Worm (Caenorhabditis elegans) whole organism, young adult: ENCODE measurements around the gene srh-1.

Experiments
- B0035.1 ChIP-seq: sonication (generic microtip); optimal IDR thresholded peaks from 2 replicates; lab custom pipeline; 2016; ENCODE audit warnings: missing genetic modification characterization, mild to moderate bottlenecking, missing compliant biosample characterization, missing genotype, missing genetic modification reagents
- B0261.1 ChIP-seq: sonication (generic microtip); optimal IDR thresholded peaks from 2 replicates; lab custom pipeline; 2016; ENCODE audit warnings: mild to moderate bottlenecking, missing genetic modification characterization, moderate library complexity, missing compliant biosample characterization
- B0336.3 ChIP-seq: fragments of 200-800 bp; sonication (Bioruptor generic); IDR thresholded peaks from 2 replicates; pipeline ENCODE4 v1.3.6; 2022; ENCODE audit warnings: missing genetic modification characterization, missing compliant biosample characterization
- C17E4.6 ChIP-seq: fragments of 200-800 bp; sonication (Bioruptor generic); IDR thresholded peaks from 2 replicates; pipeline ENCODE4 v1.3.6; 2022; ENCODE audit warnings: missing genetic modification reagents, missing genetic modification characterization, missing compliant biosample characterization
- F37B4.10 ChIP-seq: fragments of 200-800 bp; sonication (Bioruptor generic); IDR thresholded peaks from 2 replicates; pipeline ENCODE4 v1.3.6; 2022; ENCODE audit warnings: missing genetic modification characterization, missing compliant biosample characterization
- F39B2.1 ChIP-seq: fragments of 200-800 bp; sonication (Bioruptor generic); IDR thresholded peaks from 2 replicates; pipeline ENCODE4 v1.3.6; 2022; ENCODE audit warnings: missing genetic modification reagents, missing genetic modification characterization, missing compliant biosample characterization
- F57A8.1 ChIP-seq: fragments of 200-800 bp; sonication (Bioruptor generic); optimal IDR thresholded peaks from 2 replicates; lab custom pipeline; 2018; ENCODE audit warnings: mild to moderate bottlenecking, missing genetic modification characterization, moderate library complexity, missing compliant biosample characterization
- F57C9.4 ChIP-seq: sonication (generic microtip); optimal IDR thresholded peaks from 2 replicates; lab custom pipeline; 2017; ENCODE audit warnings: mild to moderate bottlenecking, missing genetic modification characterization, missing compliant biosample characterization
- K11D2.4 ChIP-seq: fragments of 200-800 bp; sonication (Bioruptor generic); IDR thresholded peaks from 2 replicates; pipeline ENCODE4 v1.3.6; 2022; ENCODE audit warnings: missing genetic modification reagents, missing genetic modification characterization, missing compliant biosample characterization
- K12H6.12 ChIP-seq: fragments of 200-800 bp; sonication (Bioruptor generic); optimal IDR thresholded peaks from 2 replicates; lab custom pipeline; 2018; ENCODE audit warnings: mild to moderate bottlenecking, missing genetic modification characterization, missing compliant biosample characterization
- T26A5.8 ChIP-seq: sonication (generic microtip); optimal IDR thresholded peaks from 2 replicates; lab custom pipeline; 2016; ENCODE audit warnings: missing genetic modification characterization, missing compliant biosample characterization
- Y67H2A.10 ChIP-seq: fragments of 200-800 bp; sonication (Bioruptor generic); conservative IDR thresholded peaks from 2 replicates; pipeline ENCODE4 v1.3.6; 2022; ENCODE audit warnings: missing genetic modification reagents, missing genetic modification characterization, missing compliant biosample characterization
- Y79H2A.3 ChIP-seq: fragments of 200-800 bp; sonication (Bioruptor generic); conservative IDR thresholded peaks from 2 replicates; pipeline ENCODE4 v1.3.6; 2022; ENCODE audit warnings: missing genetic modification reagents, missing genetic modification characterization, missing compliant biosample characterization
- aptf-2 ChIP-seq: fragments of 200-800 bp; sonication (Bioruptor generic); conservative IDR thresholded peaks from 2 replicates; pipeline ENCODE4 v1.3.6; 2022; ENCODE audit warnings: missing genetic modification reagents, missing genetic modification characterization, missing compliant biosample characterization
- athp-1 ChIP-seq: sonication (generic microtip); optimal IDR thresholded peaks from 2 replicates; lab custom pipeline; 2017; ENCODE audit warnings: mild to moderate bottlenecking, missing genetic modification characterization, missing compliant biosample characterization
- ccch-3 ChIP-seq: fragments of 200-800 bp; sonication (Bioruptor generic); optimal IDR thresholded peaks from 2 replicates; lab custom pipeline; 2018; ENCODE audit warnings: mild to moderate bottlenecking, missing genetic modification characterization, missing compliant biosample characterization
- cebp-1 ChIP-seq, 2 experiments: fragments of 200-800 bp in 1 of 2; sonication (Bioruptor generic) in 1 of 2; sonication (generic microtip) in 1 of 2; IDR thresholded peaks in 1 of 2; optimal IDR thresholded peaks in 1 of 2; 2 replicates each; pipeline versions ENCODE4 v1.3.6 to Lab custom; 2017 to 2022; ENCODE audit warnings: missing compliant biosample characterization in 2 of 2, missing genetic modification characterization in 2 of 2, mild to moderate bottlenecking in 1 of 2, missing genetic modification reagents in 1 of 2, moderate library complexity in 1 of 2
- ceh-27 ChIP-seq: fragments of 200-800 bp; sonication (Bioruptor generic); optimal IDR thresholded peaks from 2 replicates; lab custom pipeline; 2018; ENCODE audit warnings: mild to moderate bottlenecking, missing genetic modification characterization, moderate library complexity, missing compliant biosample characterization
- ceh-40 ChIP-seq: fragments of 200-800 bp; sonication (Bioruptor generic); IDR thresholded peaks from 2 replicates; pipeline ENCODE4 v1.3.6; 2022; ENCODE audit warnings: missing genetic modification characterization, missing compliant biosample characterization
- dox-1 ChIP-seq: fragments of 200-800 bp; sonication (Bioruptor generic); IDR thresholded peaks from 2 replicates; pipeline ENCODE4 v1.3.6; 2022; ENCODE audit warnings: missing genetic modification reagents, missing genetic modification characterization, missing compliant biosample characterization
- dpl-1 ChIP-seq: fragments of 150-350 bp; optimal IDR thresholded peaks from 2 replicates; lab custom pipeline; 2014; ENCODE audit warnings: missing biosample characterization, missing genetic modification reagents, missing genetic modification characterization
- egl-18 ChIP-seq: fragments of 200-800 bp; sonication (Bioruptor generic); IDR thresholded peaks from 2 replicates; pipeline ENCODE4 v1.3.6; 2022; ENCODE audit warnings: missing genetic modification reagents, missing genetic modification characterization, missing compliant biosample characterization
- hlh-12 ChIP-seq: sonication (generic microtip); optimal IDR thresholded peaks from 2 replicates; lab custom pipeline; 2016; ENCODE audit warnings: missing genetic modification characterization, missing compliant biosample characterization
- hmg-1.2 ChIP-seq: fragments of 200-800 bp; sonication (Bioruptor generic); IDR thresholded peaks from 2 replicates; pipeline ENCODE4 v1.3.6; 2022; ENCODE audit warnings: missing genetic modification reagents, missing genetic modification characterization, missing compliant biosample characterization
- hsf-1 ChIP-seq: fragments of 200-800 bp; sonication (Bioruptor generic); IDR thresholded peaks from 2 replicates; pipeline ENCODE4 v1.3.6; 2022; ENCODE audit warnings: missing genetic modification reagents, missing genetic modification characterization, missing compliant biosample characterization
- lin-35 ChIP-seq, 3 experiments: fragments of 150-350 bp in 2 of 3; sonication (generic microtip) in 1 of 3; optimal IDR thresholded peaks; 2 replicates each; lab custom pipeline; 2014 to 2018; ENCODE audit warnings: missing biosample characterization in 3 of 3, missing genetic modification characterization in 3 of 3, missing genetic modification reagents in 3 of 3
- lir-1 ChIP-seq: fragments of 200-800 bp; sonication (Bioruptor generic); conservative IDR thresholded peaks from 2 replicates; pipeline ENCODE4 v1.3.6; 2022; ENCODE audit warnings: missing genetic modification reagents, missing genetic modification characterization, missing compliant biosample characterization
- lsy-27 ChIP-seq: sonication (generic microtip); optimal IDR thresholded peaks from 2 replicates; lab custom pipeline; 2017; ENCODE audit warnings: missing genetic modification characterization, mild to moderate bottlenecking, missing compliant biosample characterization, antibody characterized with exemption, missing genotype, borderline replicate concordance; ENCODE audit not compliant: insufficient read depth
- madf-3 ChIP-seq: fragments of 200-800 bp; sonication (Bioruptor generic); IDR thresholded peaks from 2 replicates; pipeline ENCODE4 v1.3.6; 2022; ENCODE audit warnings: missing genetic modification reagents, missing genetic modification characterization, missing compliant biosample characterization
- madf-6 ChIP-seq: fragments of 200-800 bp; sonication (Bioruptor generic); IDR thresholded peaks from 2 replicates; pipeline ENCODE4 v1.3.6; 2022; ENCODE audit warnings: missing genetic modification reagents, missing genetic modification characterization, missing compliant biosample characterization
- nfya-1 ChIP-seq: sonication (generic microtip); optimal IDR thresholded peaks from 2 replicates; lab custom pipeline; 2017; ENCODE audit warnings: antibody characterized with exemption, missing compliant biosample characterization, missing genetic modification characterization, borderline replicate concordance; ENCODE audit not compliant: insufficient read depth
- nfya-2 ChIP-seq: fragments of 200-800 bp; sonication (Bioruptor generic); IDR thresholded peaks from 2 replicates; pipeline ENCODE4 v1.3.6; 2022; ENCODE audit warnings: missing genetic modification reagents, missing genetic modification characterization, missing compliant biosample characterization
- nhr-120 ChIP-seq: fragments of 200-800 bp; sonication (Bioruptor generic); IDR thresholded peaks from 2 replicates; pipeline ENCODE4 v1.3.6; 2022; ENCODE audit warnings: missing genetic modification characterization, missing compliant biosample characterization
- rcor-1 ChIP-seq: fragments of 200-800 bp; sonication (Bioruptor generic); IDR thresholded peaks from 2 replicates; pipeline ENCODE4 v1.3.6; 2022; ENCODE audit warnings: missing genetic modification reagents, missing genetic modification characterization, missing compliant biosample characterization
- rpc-1 ChIP-seq, 2 experiments: fragments of 150-350 bp in 1 of 2; sonication (generic microtip) in 1 of 2; optimal IDR thresholded peaks; 2 replicates each; lab custom pipeline; 2014 to 2018; ENCODE audit warnings: missing biosample characterization in 1 of 2, missing genetic modification characterization in 1 of 2, missing genetic modification reagents in 1 of 2, missing genotype in 1 of 2
- sdz-38 ChIP-seq: sonication (generic microtip); optimal IDR thresholded peaks from 2 replicates; lab custom pipeline; 2016; ENCODE audit warnings: missing genotype, missing genetic modification characterization, missing compliant biosample characterization
- snpc-3.4 ChIP-seq: sonication (generic microtip); optimal IDR thresholded peaks from 2 replicates; lab custom pipeline; 2017; ENCODE audit warnings: missing genetic modification characterization, mild to moderate bottlenecking, missing compliant biosample characterization, antibody characterized with exemption, moderate library complexity, missing genotype, missing genetic modification reagents
- snpc-4 ChIP-seq, 5 experiments: fragments of 150-350 bp in 1 of 5; sonication (generic microtip) in 4 of 5; optimal IDR thresholded peaks; 2 replicates each; lab custom pipeline; 2014 to 2018; ENCODE audit warnings: missing genetic modification characterization in 5 of 5, missing biosample characterization in 3 of 5, antibody characterized with exemption in 2 of 5, mild to moderate bottlenecking in 2 of 5, missing compliant biosample characterization in 2 of 5, missing genotype in 2 of 5, moderate library complexity in 2 of 5, missing genetic modification reagents in 1 of 5
- zim-3 ChIP-seq: sonication (generic microtip); optimal IDR thresholded peaks from 2 replicates; lab custom pipeline; 2017; ENCODE audit warnings: mild to moderate bottlenecking, missing genetic modification characterization, moderate library complexity, missing compliant biosample characterization
- ztf-26 ChIP-seq: sonication (generic microtip); optimal IDR thresholded peaks from 2 replicates; lab custom pipeline; 2017; ENCODE audit warnings: missing genetic modification characterization, missing compliant biosample characterization
- ztf-3 ChIP-seq: fragments of 200-800 bp; sonication (Bioruptor generic); optimal IDR thresholded peaks from 2 replicates; lab custom pipeline; 2018; ENCODE audit warnings: mild to moderate bottlenecking, missing genetic modification characterization, missing compliant biosample characterization

srh-1 gene

ce11 chrV:11535504-11536062, 49.9 kb downstream of the srh-1 start (continued):
- no peak for TF ChIP-seq K12H6.12 (tag; lab: Kevin White, UChicago)
- TF ChIP-seq hmg-1.2 (GFP tag; lab: Robert Waterston, UW), result peak; percentile 16; the same call in 1 of the 2 replicates
- no peak for TF ChIP-seq madf-3 (GFP tag; lab: Robert Waterston, UW)
- TF ChIP-seq egl-18 (GFP tag; lab: Robert Waterston, UW), result no peak
- no peak for TF ChIP-seq athp-1 (tag; lab: Kevin White, UChicago)
- no peak for TF ChIP-seq nhr-120 (GFP tag; lab: Robert Waterston, UW)
- TF ChIP-seq snpc-4 (GFP tag; optimal IDR thresholded peaks at IDR 0.05; lab: Kevin White, UChicago), result no peak
- peak in 1 of 4 experiments; percentile 33 for TF ChIP-seq snpc-4 (tag; optimal IDR thresholded peaks at IDR 0.05; lab: Kevin White, UChicago)
- no peak for TF ChIP-seq B0035.1 (tag; lab: Kevin White, UChicago)
- no peak for TF ChIP-seq ccch-3 (GFP tag; lab: Kevin White, UChicago)
- TF ChIP-seq F39B2.1 (GFP tag; lab: Robert Waterston, UW), result no peak
- TF ChIP-seq ceh-27, result no peak
- TF ChIP-seq F57C9.4, result no peak
- TF ChIP-seq rcor-1, result no peak
- no peak for TF ChIP-seq lir-1 (GFP tag; lab: Robert Waterston, UW)
- TF ChIP-seq dox-1, result peak; percentile 33; the same call in 1 of the 2 replicates
- TF ChIP-seq lsy-27 (tag; lab: Kevin White, UChicago), result no peak
- TF ChIP-seq snpc-3.4, result no peak
- no peak for TF ChIP-seq hsf-1 (GFP tag; lab: Robert Waterston, UW)
- TF ChIP-seq ztf-26 (tag; lab: Kevin White, UChicago), result peak; percentile 47
- TF ChIP-seq C17E4.6 (GFP tag; lab: Robert Waterston, UW), result no peak
- TF ChIP-seq B0336.3 (GFP tag; lab: Robert Waterston, UW), result peak; percentile 9; the same call in 1 of the 2 replicates
- TF ChIP-seq ztf-3 (GFP tag; lab: Kevin White, UChicago), result no peak
- no peak for TF ChIP-seq zim-3
- TF ChIP-seq Y79H2A.3 (GFP tag; lab: Robert Waterston, UW), result no peak
- no peak for TF ChIP-seq B0261.1
- TF ChIP-seq dpl-1 (GFP tag; lab: Kevin White, UChicago), result no peak
- TF ChIP-seq lin-35 (GFP tag; optimal IDR thresholded peaks at IDR 0.05; lab: Kevin White, UChicago), result peak in 1 of 3 experiments; percentile 47
- TF ChIP-seq hlh-12 (tag; lab: Kevin White, UChicago), result no peak
- TF ChIP-seq, all 124 proteins: peak for 9

ce11 chrV:11536667-11537066, 51.0 kb downstream of the srh-1 start:
- TF ChIP-seq madf-6 (GFP tag; lab: Robert Waterston, UW), result no peak
- TF ChIP-seq nhr-120 (GFP tag; lab: Robert Waterston, UW), result no peak
- TF ChIP-seq nfya-2, result no peak
- TF ChIP-seq sdz-38 (tag; lab: Kevin White, UChicago), result no peak
- TF ChIP-seq cebp-1 (GFP tag; IDR thresholded peaks at IDR 0.05; lab: Robert Waterston, UW), result no peak
- TF ChIP-seq cebp-1 (tag; optimal IDR thresholded peaks at IDR 0.05; lab: Kevin White, UChicago), result no peak
- TF ChIP-seq nfya-1 (tag; lab: Kevin White, UChicago), result no peak
- TF ChIP-seq F57A8.1 (GFP tag; lab: Kevin White, UChicago), result no peak
- no peak for TF ChIP-seq F37B4.10 (GFP tag; lab: Robert Waterston, UW)
- TF ChIP-seq F39B2.1 (GFP tag; lab: Robert Waterston, UW), result no peak
- no peak for TF ChIP-seq Y67H2A.10 (GFP tag; lab: Robert Waterston, UW)
- no peak for TF ChIP-seq aptf-2 (GFP tag; lab: Robert Waterston, UW)
- no peak for TF ChIP-seq rpc-1 (optimal IDR thresholded peaks at IDR 0.05; lab: Kevin White, UChicago)
- TF ChIP-seq rpc-1 (tag; optimal IDR thresholded peaks at IDR 0.05; lab: Kevin White, UChicago), result no peak
- TF ChIP-seq T26A5.8 (tag; lab: Kevin White, UChicago), result no peak
- no peak for TF ChIP-seq ceh-40
- no peak for TF ChIP-seq K11D2.4
